Worm (Caenorhabditis elegans): Measurements from ENCODE around the gene sup-10.

sup-10 gene

ce11 chrX:17528068-17528467 is at the start of gene sup-10:
Gene sup-10 (plus strand): TSS chrX:17528344.
- TF ChIP-seq tbx-11 (GFP tag; IDR thresholded peaks at IDR 0.05) (no peak), F13C5.2 (tag; optimal IDR thresholded peaks at IDR 0.05) (no peak), ceh-36 (tag; optimal IDR thresholded peaks at IDR 0.05) (no peak), hnd-1 (tag; optimal IDR thresholded peaks at IDR 0.05) (no peak), scrt-1 (GFP tag; IDR thresholded peaks at IDR 0.05) (no peak), flt-1 (GFP tag; IDR thresholded peaks at IDR 0.05) (no peak), ama-1 (optimal IDR thresholded peaks at IDR 0.05) (no peak), ets-7 (tag; optimal IDR thresholded peaks at IDR 0.05) (no peak), aly-1 (tag; optimal IDR thresholded peaks at IDR 0.05) (no peak), tra-4 (tag; optimal IDR thresholded peaks at IDR 0.05) (no peak), tbx-37 (GFP tag; conservative IDR thresholded peaks at IDR 0.05) (no peak), hmg-4 (GFP tag; optimal IDR thresholded peaks at IDR 0.05) (no peak), hmbx-1 (tag; optimal IDR thresholded peaks at IDR 0.05) (no peak), sea-1 (GFP tag; conservative IDR thresholded peaks at IDR 0.05) (no peak), B0310.2 (tag; optimal IDR thresholded peaks at IDR 0.05) (no peak), pes-1 (GFP tag; IDR thresholded peaks at IDR 0.05) (no peak), ceh-13 (GFP tag; optimal IDR thresholded peaks at IDR 0.05) (no peak)

- TF ChIP-seq ceh-13 (GFP tag; optimal IDR thresholded peaks at IDR 0.05) (no peak), ama-1 (optimal IDR thresholded peaks at IDR 0.05) (no peak), tbx-11 (GFP tag; IDR thresholded peaks at IDR 0.05) (no peak), tra-4 (tag; optimal IDR thresholded peaks at IDR 0.05) (no peak), sea-1 (GFP tag; conservative IDR thresholded peaks at IDR 0.05) (no peak), hmbx-1 (tag; optimal IDR thresholded peaks at IDR 0.05) (no peak), hmg-4 (GFP tag; optimal IDR thresholded peaks at IDR 0.05) (no peak), tbx-37 (GFP tag; conservative IDR thresholded peaks at IDR 0.05) (no peak), scrt-1 (GFP tag; IDR thresholded peaks at IDR 0.05) (no peak), ceh-36 (tag; optimal IDR thresholded peaks at IDR 0.05) (no peak)
Measured at ce11 chrX:17478677-17479076, 49.5 kb upstream of the sup-10 start.

- TF ChIP-seq flt-1 (GFP tag; IDR thresholded peaks at IDR 0.05) = no peak
- no peak for TF ChIP-seq ets-7 (tag; optimal IDR thresholded peaks at IDR 0.05)
- TF ChIP-seq tbx-11 (GFP tag; IDR thresholded peaks at IDR 0.05) = no peak
- no peak for TF ChIP-seq ceh-36 (tag; optimal IDR thresholded peaks at IDR 0.05)
- TF ChIP-seq aly-1 (tag; optimal IDR thresholded peaks at IDR 0.05) = peak; percentile 67
- no peak for TF ChIP-seq B0310.2 (tag; optimal IDR thresholded peaks at IDR 0.05)
- no peak for TF ChIP-seq hmbx-1 (tag; optimal IDR thresholded peaks at IDR 0.05)
- TF ChIP-seq tbx-37 (GFP tag; conservative IDR thresholded peaks at IDR 0.05) = no peak
- TF ChIP-seq ceh-13 (GFP tag; optimal IDR thresholded peaks at IDR 0.05) = no peak
- TF ChIP-seq hmg-4 (GFP tag; optimal IDR thresholded peaks at IDR 0.05) = peak; percentile 67
- no peak for TF ChIP-seq sea-1 (GFP tag; conservative IDR thresholded peaks at IDR 0.05)
- 0 out of 2 replicates have a peak, but pooled peaks have one; percentile 34 for TF ChIP-seq pes-1 (GFP tag; IDR thresholded peaks at IDR 0.05)
- TF ChIP-seq scrt-1 (GFP tag; IDR thresholded peaks at IDR 0.05) = no peak
- no peak for TF ChIP-seq tra-4 (tag; optimal IDR thresholded peaks at IDR 0.05)
- no peak for TF ChIP-seq hnd-1 (tag; optimal IDR thresholded peaks at IDR 0.05)
- TF ChIP-seq ama-1 (optimal IDR thresholded peaks at IDR 0.05) = no peak
- TF ChIP-seq F13C5.2 (tag; optimal IDR thresholded peaks at IDR 0.05) = peak; percentile 50
Measured at ce11 chrX:17479694-17480574, 48.2 kb upstream of the sup-10 start.

ce11 chrX:17481892-17482515 is 46.1 kb upstream of the sup-10 start:
- TF ChIP-seq pes-1 (GFP tag; IDR thresholded peaks at IDR 0.05) (no peak), scrt-1 (GFP tag; IDR thresholded peaks at IDR 0.05) (no peak), F13C5.2 (tag; optimal IDR thresholded peaks at IDR 0.05) (no peak), hnd-1 (tag; optimal IDR thresholded peaks at IDR 0.05) (no peak), tra-4 (tag; optimal IDR thresholded peaks at IDR 0.05) (no peak), aly-1 (tag; optimal IDR thresholded peaks at IDR 0.05) (no peak), flt-1 (GFP tag; IDR thresholded peaks at IDR 0.05) (no peak), sea-1 (GFP tag; conservative IDR thresholded peaks at IDR 0.05) (no peak)

ce11 chrX:17486735-17487134 is 41.4 kb upstream of the sup-10 start, which contains the start of gene npr-24:
Gene npr-24 (minus strand): TSS chrX:17486835.
- TF ChIP-seq tbx-11 (GFP tag; IDR thresholded peaks at IDR 0.05) (no peak), F13C5.2 (tag; optimal IDR thresholded peaks at IDR 0.05) (no peak)

ce11 chrX:17502246-17502645 is 25.9 kb upstream of the sup-10 start:
- TF ChIP-seq tbx-11 (GFP tag; IDR thresholded peaks at IDR 0.05) = no peak
- TF ChIP-seq ets-7 (tag; optimal IDR thresholded peaks at IDR 0.05) = no peak
- TF ChIP-seq tbx-37 (GFP tag; conservative IDR thresholded peaks at IDR 0.05) = no peak
- TF ChIP-seq hnd-1 (tag; optimal IDR thresholded peaks at IDR 0.05) = no peak
- TF ChIP-seq flt-1 (GFP tag; IDR thresholded peaks at IDR 0.05) = no peak
- TF ChIP-seq hmg-4 (GFP tag; optimal IDR thresholded peaks at IDR 0.05) = no peak
- TF ChIP-seq ama-1 (optimal IDR thresholded peaks at IDR 0.05) = no peak
- no peak for TF ChIP-seq ceh-13 (GFP tag; optimal IDR thresholded peaks at IDR 0.05)

ce11 chrX:17504447-17504846 is 23.7 kb upstream of the sup-10 start:
- TF ChIP-seq ceh-13 (GFP tag; optimal IDR thresholded peaks at IDR 0.05) = no peak
- no peak for TF ChIP-seq sea-1 (GFP tag; conservative IDR thresholded peaks at IDR 0.05)
- no peak for TF ChIP-seq B0310.2 (tag; optimal IDR thresholded peaks at IDR 0.05)
- no peak for TF ChIP-seq scrt-1 (GFP tag; IDR thresholded peaks at IDR 0.05)
- no peak for TF ChIP-seq ama-1 (optimal IDR thresholded peaks at IDR 0.05)
